Fruit fly (Drosophila melanogaster) whole organism, embryonic: ENCODE results near the gene Dpm2.

Experiments
- Aef1 ChIP-seq: fragments of 200-800 bp; sonication (Bioruptor generic); IDR thresholded peaks from 3 replicates; pipeline ENCODE4 v1.3.6; 2022; ENCODE audit warnings: missing biosample characterization, missing genetic modification characterization
- Bteb2 ChIP-seq: fragments of 200-800 bp; sonication (Bioruptor generic); optimal IDR thresholded peaks from 2 replicates; lab custom pipeline; 2016; ENCODE audit warnings: missing biosample characterization, missing genetic modification characterization
- CG1024 ChIP-seq: fragments of 200-800 bp; sonication (Bioruptor generic); IDR thresholded peaks from 2 replicates; pipeline ENCODE4 v1.3.6; 2022; ENCODE audit warnings: missing biosample characterization, missing genetic modification characterization
- CG10274 ChIP-seq: fragments of 200-800 bp; sonication (Bioruptor generic); optimal IDR thresholded peaks from 3 replicates; lab custom pipeline; 2017; ENCODE audit warnings: missing biosample characterization, mild to moderate bottlenecking, missing genetic modification characterization
- CG11093 ChIP-seq: fragments of 200-800 bp; sonication (Bioruptor generic); IDR thresholded peaks from 3 replicates; pipeline ENCODE4 v1.3.6; 2022; ENCODE audit warnings: missing biosample characterization, missing genetic modification characterization
- CG13424 ChIP-seq: fragments of 200-800 bp; sonication (Bioruptor generic); optimal IDR thresholded peaks from 2 replicates; lab custom pipeline; 2019; ENCODE audit warnings: missing biosample characterization, mild to moderate bottlenecking, missing genetic modification characterization, moderate library complexity
- CG14860 ChIP-seq: fragments of 200-800 bp; sonication (Bioruptor generic); IDR thresholded peaks from 3 replicates; pipeline ENCODE4 v1.3.6; 2022; ENCODE audit warnings: missing biosample characterization, missing genetic modification characterization; ENCODE audit not compliant: partially characterized antibody
- CG15514 ChIP-seq: fragments of 200-800 bp; sonication (Bioruptor generic); optimal IDR thresholded peaks from 3 replicates; lab custom pipeline; 2017; ENCODE audit warnings: missing biosample characterization, missing genetic modification characterization, mild to moderate bottlenecking, moderate library complexity, missing genetic modification reagents
- CG1602 ChIP-seq: fragments of 200-800 bp; sonication (Bioruptor generic); optimal IDR thresholded peaks from 3 replicates; lab custom pipeline; 2016; ENCODE audit warnings: missing biosample characterization, missing genetic modification characterization
- CG3847 ChIP-seq: fragments of 200-800 bp; sonication (Bioruptor generic); IDR thresholded peaks from 2 replicates; pipeline ENCODE4 v1.3.6; 2022; ENCODE audit warnings: missing biosample characterization, missing genetic modification characterization
- CG4360 ChIP-seq: fragments of 200-800 bp; sonication (Bioruptor generic); IDR thresholded peaks from 2 replicates; pipeline ENCODE4 v1.3.6; 2022; ENCODE audit warnings: missing biosample characterization, missing genetic modification characterization
- CG4424 ChIP-seq: fragments of 200-800 bp; sonication (Bioruptor generic); optimal IDR thresholded peaks from 3 replicates; lab custom pipeline; 2016; ENCODE audit warnings: missing biosample characterization, missing genetic modification characterization
- CG6813 ChIP-seq: fragments of 200-800 bp; sonication (Bioruptor generic); optimal IDR thresholded peaks from 2 replicates; lab custom pipeline; 2017; ENCODE audit warnings: missing biosample characterization, missing genetic modification characterization, mild to moderate bottlenecking, moderate library complexity, missing genetic modification reagents
- CG7745 ChIP-seq: fragments of 200-800 bp; sonication (Bioruptor generic); optimal IDR thresholded peaks from 2 replicates; lab custom pipeline; 2018; ENCODE audit warnings: missing biosample characterization, mild to moderate bottlenecking, missing genetic modification characterization, moderate library complexity
- CG9797 ChIP-seq: fragments of 200-800 bp; sonication (Bioruptor generic); optimal IDR thresholded peaks from 3 replicates; lab custom pipeline; 2018; ENCODE audit warnings: missing biosample characterization, mild to moderate bottlenecking, missing genetic modification characterization
- CG9817 ChIP-seq: fragments of 200-800 bp; sonication (Bioruptor generic); optimal IDR thresholded peaks from 2 replicates; lab custom pipeline; 2018; ENCODE audit warnings: missing biosample characterization, mild to moderate bottlenecking, missing genetic modification characterization, moderate library complexity
- CrebB ChIP-seq: fragments of 200-800 bp; sonication (Bioruptor generic); optimal IDR thresholded peaks from 3 replicates; lab custom pipeline; 2018; ENCODE audit warnings: missing biosample characterization, mild to moderate bottlenecking, missing genetic modification characterization
- D ChIP-seq, 2 experiments: fragments of 200-800 bp in 1 of 2; fragments of >200 bp in 1 of 2; sonication (Bioruptor generic) in 1 of 2; optimal IDR thresholded peaks; 2 replicates in 1 of 2; 3 replicates in 1 of 2; lab custom pipeline; 2017; ENCODE audit warnings: mild to moderate bottlenecking in 1 of 2, missing biosample characterization in 1 of 2, missing genetic modification characterization in 1 of 2, missing genetic modification reagents in 1 of 2
- D19A ChIP-seq: fragments of 200-800 bp; optimal IDR thresholded peaks from 3 replicates; lab custom pipeline; 2019; ENCODE audit warnings: missing biosample characterization, mild to moderate bottlenecking, missing genetic modification characterization, moderate library complexity
- Dad ChIP-seq: fragments of 200-800 bp; sonication (Bioruptor generic); optimal IDR thresholded peaks from 3 replicates; lab custom pipeline; 2016; ENCODE audit warnings: missing biosample characterization, missing genetic modification characterization
- Dfd ChIP-seq, 2 experiments: fragments of >200 bp; optimal IDR thresholded peaks; 2 replicates each; lab custom pipeline; 2017; ENCODE audit warnings: missing biosample characterization in 2 of 2, missing genetic modification characterization in 2 of 2
- Dip2 ChIP-seq: fragments of 200-800 bp; sonication (Bioruptor generic); IDR thresholded peaks from 2 replicates; pipeline ENCODE4 v1.3.6; 2022; ENCODE audit warnings: missing biosample characterization, missing genetic modification characterization
- E2f1 ChIP-seq: fragments of 200-800 bp; sonication (Bioruptor generic); IDR thresholded peaks from 2 replicates; pipeline ENCODE4 v1.3.6; 2022; ENCODE audit warnings: missing biosample characterization, missing genetic modification characterization
- Hr78 ChIP-seq, 2 experiments: fragments of 200-800 bp in 1 of 2; fragments of >200 bp in 1 of 2; sonication (Bioruptor generic) in 1 of 2; optimal IDR thresholded peaks; 2 replicates each; lab custom pipeline; 2017 to 2019; ENCODE audit warnings: missing biosample characterization in 2 of 2, missing genetic modification characterization in 2 of 2, mild to moderate bottlenecking in 1 of 2, moderate library complexity in 1 of 2
- Lim3 ChIP-seq: fragments of 200-800 bp; sonication (Bioruptor generic); IDR thresholded peaks from 2 replicates; pipeline ENCODE4 v1.3.6; 2022; ENCODE audit warnings: missing biosample characterization, missing genetic modification characterization
- NC2α ChIP-seq: fragments of 200-800 bp; sonication (Bioruptor generic); optimal IDR thresholded peaks from 2 replicates; lab custom pipeline; 2016; ENCODE audit warnings: missing biosample characterization, missing genetic modification characterization
- NC2β ChIP-seq: fragments of 200-800 bp; sonication (Bioruptor generic); optimal IDR thresholded peaks from 2 replicates; lab custom pipeline; 2016; ENCODE audit warnings: missing biosample characterization, missing genetic modification characterization
- Poxn ChIP-seq: fragments of 200-800 bp; sonication (Bioruptor generic); IDR thresholded peaks from 2 replicates; pipeline ENCODE4 v1.3.6; 2022; ENCODE audit warnings: missing biosample characterization, missing genetic modification characterization
- Six4 ChIP-seq: fragments of 200-800 bp; sonication (Bioruptor generic); optimal IDR thresholded peaks from 2 replicates; lab custom pipeline; 2016; ENCODE audit warnings: missing biosample characterization, missing genetic modification characterization
- Ssrp ChIP-seq: fragments of 200-800 bp; sonication (Bioruptor generic); optimal IDR thresholded peaks from 2 replicates; lab custom pipeline; 2018; ENCODE audit warnings: missing biosample characterization, mild to moderate bottlenecking, missing genetic modification characterization, moderate library complexity
- YL-1 ChIP-seq: fragments of 200-800 bp; sonication (Bioruptor generic); optimal IDR thresholded peaks from 3 replicates; lab custom pipeline; 2017; ENCODE audit warnings: missing biosample characterization, mild to moderate bottlenecking, missing genetic modification characterization
- amos ChIP-seq: fragments of 200-800 bp; sonication (Bioruptor generic); IDR thresholded peaks from 2 replicates; pipeline ENCODE4 v1.3.6; 2022; ENCODE audit warnings: missing biosample characterization, missing genetic modification characterization; ENCODE audit not compliant: partially characterized antibody
- br ChIP-seq: fragments of >200 bp; optimal IDR thresholded peaks from 2 replicates; lab custom pipeline; 2017
- cad ChIP-seq: fragments of >200 bp; optimal IDR thresholded peaks from 2 replicates; lab custom pipeline; 2017; ENCODE audit warnings: missing biosample characterization, missing genetic modification characterization
- cas ChIP-seq: fragments of 200-800 bp; sonication (Bioruptor generic); IDR thresholded peaks from 2 replicates; pipeline ENCODE4 v1.3.6; 2022; ENCODE audit warnings: missing biosample characterization, missing genetic modification characterization
- dpn ChIP-seq, 2 experiments: fragments of 200-800 bp; sonication (Bioruptor generic); optimal IDR thresholded peaks; 3 replicates each; lab custom pipeline; 2016; ENCODE audit warnings: missing biosample characterization in 2 of 2, missing genetic modification characterization in 2 of 2
- dysf ChIP-seq: fragments of 200-800 bp; sonication (Bioruptor generic); IDR thresholded peaks from 3 replicates; pipeline ENCODE4 v1.3.6; 2022; ENCODE audit warnings: missing biosample characterization, missing genetic modification characterization
- fd96Cb ChIP-seq: fragments of 200-800 bp; sonication (Bioruptor generic); optimal IDR thresholded peaks from 2 replicates; lab custom pipeline; 2018; ENCODE audit warnings: missing biosample characterization, mild to moderate bottlenecking, missing genetic modification characterization, moderate library complexity
- gsb ChIP-seq: fragments of 200-800 bp; sonication (Bioruptor generic); IDR thresholded peaks from 2 replicates; pipeline ENCODE4 v1.3.6; 2022; ENCODE audit warnings: missing biosample characterization, missing genetic modification characterization
- ham ChIP-seq: fragments of 200-800 bp; sonication (Bioruptor generic); IDR thresholded peaks from 2 replicates; pipeline ENCODE4 v1.3.6; 2022; ENCODE audit warnings: missing biosample characterization, missing genetic modification characterization
- jigr1 ChIP-seq: fragments of 200-800 bp; sonication (Bioruptor generic); IDR thresholded peaks from 3 replicates; pipeline ENCODE4 v1.3.6; 2022; ENCODE audit warnings: missing biosample characterization, missing genetic modification characterization
- nmo ChIP-seq: fragments of 200-800 bp; sonication (Bioruptor generic); optimal IDR thresholded peaks from 2 replicates; lab custom pipeline; 2018; ENCODE audit warnings: missing biosample characterization, mild to moderate bottlenecking, missing genetic modification characterization, moderate library complexity
- nom ChIP-seq: fragments of 200-800 bp; sonication (Bioruptor generic); optimal IDR thresholded peaks from 2 replicates; lab custom pipeline; 2017; ENCODE audit warnings: missing biosample characterization, missing genetic modification characterization, mild to moderate bottlenecking, moderate library complexity, missing genetic modification reagents
- pb ChIP-seq: fragments of 200-800 bp; sonication (Bioruptor generic); optimal IDR thresholded peaks from 3 replicates; lab custom pipeline; 2016; ENCODE audit warnings: missing biosample characterization, missing genetic modification characterization
- pnt ChIP-seq: fragments of 200-800 bp; sonication (Bioruptor generic); optimal IDR thresholded peaks from 3 replicates; lab custom pipeline; 2016; ENCODE audit warnings: missing biosample characterization, missing genetic modification characterization
- psq ChIP-seq: fragments of 200-800 bp; sonication (Bioruptor generic); optimal IDR thresholded peaks from 2 replicates; lab custom pipeline; 2017; ENCODE audit warnings: missing biosample characterization, missing genetic modification characterization
- ro ChIP-seq: fragments of 200-800 bp; sonication (Bioruptor generic); IDR thresholded peaks from 2 replicates; pipeline ENCODE4 v1.3.6; 2022; ENCODE audit warnings: missing biosample characterization, missing genetic modification characterization
- scrt ChIP-seq: fragments of 200-800 bp; sonication (Bioruptor generic); optimal IDR thresholded peaks from 2 replicates; lab custom pipeline; 2018; ENCODE audit warnings: missing biosample characterization, mild to moderate bottlenecking, missing genetic modification characterization, moderate library complexity
- wdn ChIP-seq: fragments of 200-800 bp; sonication (Bioruptor generic); IDR thresholded peaks from 2 replicates; pipeline ENCODE4 v1.3.6; 2022; ENCODE audit warnings: missing biosample characterization, missing genetic modification characterization
- yki ChIP-seq: fragments of >200 bp; optimal IDR thresholded peaks from 3 replicates; lab custom pipeline; 2018

Gene Dpm2

DNA sequence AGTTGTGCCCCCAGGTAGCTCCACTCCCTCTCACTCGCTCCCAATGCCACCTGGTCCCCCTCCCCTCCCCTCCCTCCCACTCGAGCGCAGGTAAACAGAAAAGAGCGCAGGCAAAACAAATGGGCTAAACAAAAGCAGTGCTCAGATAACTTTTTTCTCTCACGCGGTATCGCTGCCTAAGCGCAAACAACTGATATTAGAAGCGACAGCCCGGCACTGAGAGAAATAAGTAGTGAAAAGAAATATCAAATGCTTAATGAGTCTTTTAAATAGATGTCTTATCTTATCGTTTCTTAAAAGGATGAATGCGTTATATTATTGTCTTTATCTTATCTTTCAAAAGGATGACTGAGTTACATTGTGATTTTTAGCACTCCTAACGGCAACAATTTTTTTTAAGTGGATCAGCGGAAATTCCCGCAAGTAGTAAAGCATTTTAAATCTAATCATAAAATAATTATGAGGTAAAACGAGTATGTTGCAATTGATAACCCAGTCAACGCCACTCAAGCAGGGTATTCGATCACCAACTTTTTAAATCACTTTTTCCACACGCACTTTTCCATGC is 18.1 kb upstream of the Dpm2 start (continued):
- TF ChIP-seq CG7745 (peak; percentile 42), CG1024 (GFP tag; lab: Robert Waterston, UW) (peak; percentile 43; the same call in 1 of the 2 replicates), E2f1 (GFP tag; lab: Robert Waterston, UW) (peak; percentile 90), dpn (GFP tag; optimal IDR thresholded peaks at IDR 0.05; lab: Kevin White, UChicago) (peak; percentile 90 to 91), cas (GFP tag; lab: Robert Waterston, UW) (peak; percentile 52; the same call in 1 of the 2 replicates), gsb (GFP tag; lab: Robert Waterston, UW) (peak; percentile 82), psq (GFP tag; lab: Kevin White, UChicago) (peak; percentile 60), NC2α (GFP tag; lab: Kevin White, UChicago) (peak; percentile 84), nom (no peak), wdn (GFP tag; lab: Robert Waterston, UW) (peak; percentile 80), CG1602 (GFP tag; lab: Kevin White, UChicago) (peak; percentile 90), NC2β (GFP tag; lab: Kevin White, UChicago) (peak; percentile 89), CG11093 (GFP tag; lab: Robert Waterston, UW) (peak; percentile 76; the same call in 2 of the 3 replicates), D (optimal IDR thresholded peaks at IDR 0.05; lab: Kevin White, UChicago) (no peak), D (GFP tag; optimal IDR thresholded peaks at IDR 0.05; lab: Kevin White, UChicago) (peak; percentile 85), Dad (GFP tag; lab: Kevin White, UChicago) (peak; percentile 84), scrt (GFP tag; lab: Kevin White, UChicago) (peak; percentile 86), CG13424 (tag; lab: Kevin White, UChicago) (peak; percentile 94), dysf (GFP tag; lab: Robert Waterston, UW) (peak; percentile 91), Dfd (GFP tag; optimal IDR thresholded peaks at IDR 0.05; lab: Kevin White, UChicago) (no peak), br (lab: Kevin White, UChicago) (no peak), amos (GFP tag; lab: Robert Waterston, UW) (no peak), D19A (tag; lab: Kevin White, UChicago) (peak; percentile 93), Aef1 (GFP tag; lab: Robert Waterston, UW) (peak; percentile 89), Hr78 (GFP tag; optimal IDR thresholded peaks at IDR 0.05; lab: Kevin White, UChicago) (peak in 1 of 2 experiments; percentile 41), CG4424 (GFP tag; lab: Kevin White, UChicago) (peak; percentile 92), CrebB (tag; lab: Kevin White, UChicago) (peak; percentile 89), cad (GFP tag; lab: Kevin White, UChicago) (no peak), CG15514 (peak; percentile 86), YL-1 (GFP tag; lab: Kevin White, UChicago) (peak; percentile 55), CG10274 (peak; percentile 56), ro (GFP tag; lab: Robert Waterston, UW) (peak; percentile 82), CG4360 (peak; percentile 18; the same call in 1 of the 2 replicates), Poxn (GFP tag; lab: Robert Waterston, UW) (peak; percentile 70), CG14860 (GFP tag; lab: Robert Waterston, UW) (no peak), Dip2 (GFP tag; lab: Robert Waterston, UW) (0 out of 2 replicates have a peak, but pooled peaks have one; percentile 38), Six4 (GFP tag; lab: Kevin White, UChicago) (peak; percentile 89), CG3847 (GFP tag; lab: Robert Waterston, UW) (peak; percentile 83), pnt (GFP tag; lab: Kevin White, UChicago) (peak; percentile 88), pb (GFP tag; lab: Kevin White, UChicago) (peak; percentile 73), Lim3 (peak; percentile 75; the same call in 1 of the 2 replicates), yki (lab: Kevin White, UChicago) (no peak), CG9797 (GFP tag; lab: Kevin White, UChicago) (no peak), fd96Cb (tag; lab: Kevin White, UChicago) (peak; percentile 88), nmo (GFP tag; lab: Kevin White, UChicago) (peak; percentile 93), CG6813 (GFP tag; lab: Kevin White, UChicago) (peak; percentile 89), Ssrp (tag; lab: Kevin White, UChicago) (peak; percentile 87), Bteb2 (GFP tag; lab: Kevin White, UChicago) (peak; percentile 89), CG9817 (tag; lab: Kevin White, UChicago) (peak; percentile 84), ham (no peak), jigr1 (GFP tag; lab: Robert Waterston, UW) (peak; percentile 59; the same call in 1 of the 3 replicates)
